Fruit fly (Drosophila melanogaster): ENCODE measurements around the gene CG15760.

dm6 chrX:13646175-13646574, 23.3 kb upstream of the CG15760 start:
- no peak for TF ChIP-seq Dll (optimal IDR thresholded peaks at IDR 0.05)
- no peak for TF ChIP-seq psq (optimal IDR thresholded peaks at IDR 0.05)

Data from whole organism.